Worm (Caenorhabditis elegans) whole organism, L4 larva: ENCODE data around the gene tsp-4.

Experiments used
- F49E8.2 ChIP-seq: sonication (generic microtip); optimal IDR thresholded peaks from 2 replicates; lab custom pipeline; 2016; ENCODE audit warnings: missing compliant biosample characterization, mild to moderate bottlenecking, missing genetic modification characterization, borderline replicate concordance
- R02D3.7 ChIP-seq: fragments of 150-350 bp; sonication (generic microtip); optimal IDR thresholded peaks from 3 replicates; lab custom pipeline; 2014; ENCODE audit warnings: missing biosample characterization, missing genetic modification characterization
- T26A8.4 ChIP-seq: fragments of 200-800 bp; sonication (Bioruptor generic); IDR thresholded peaks from 2 replicates; pipeline ENCODE4 v1.3.6; 2022; ENCODE audit warnings: missing genetic modification characterization, missing compliant biosample characterization
- ZK546.5 ChIP-seq, 2 experiments: sonication (generic microtip); optimal IDR thresholded peaks; 2 replicates each; lab custom pipeline; 2017; ENCODE audit warnings: missing biosample characterization in 2 of 2, missing genetic modification characterization in 2 of 2
- aly-2 ChIP-seq: sonication (generic microtip); optimal IDR thresholded peaks from 2 replicates; lab custom pipeline; 2018; ENCODE audit warnings: missing biosample characterization, missing genetic modification characterization
- ceh-20 ChIP-seq: fragments of 200-800 bp; sonication (Bioruptor generic); IDR thresholded peaks from 2 replicates; pipeline ENCODE4 v1.3.6; 2022; ENCODE audit warnings: missing genetic modification reagents, missing genetic modification characterization, missing compliant biosample characterization
- ceh-32 ChIP-seq: sonication (generic microtip); optimal IDR thresholded peaks from 2 replicates; lab custom pipeline; 2016; ENCODE audit warnings: mild to moderate bottlenecking, missing genetic modification characterization, missing compliant biosample characterization; ENCODE audit not compliant: poor library complexity
- ceh-44 ChIP-seq: fragments of 200-800 bp; sonication (Bioruptor generic); IDR thresholded peaks from 2 replicates; pipeline ENCODE4 v1.3.6; 2022; ENCODE audit warnings: missing genetic modification reagents, missing genetic modification characterization, missing compliant biosample characterization
- ceh-62 ChIP-seq: sonication (generic microtip); optimal IDR thresholded peaks from 2 replicates; lab custom pipeline; 2017; ENCODE audit warnings: missing biosample characterization, missing genetic modification characterization
- ces-1 ChIP-seq: fragments of 150-350 bp; sonication (generic microtip); optimal IDR thresholded peaks from 4 replicates; lab custom pipeline; 2014; ENCODE audit warnings: missing biosample characterization, missing genetic modification reagents, missing genetic modification characterization
- cey-2 ChIP-seq: sonication (generic microtip); optimal IDR thresholded peaks from 3 replicates; lab custom pipeline; 2017; ENCODE audit warnings: missing genetic modification characterization, mild to moderate bottlenecking, missing compliant biosample characterization, antibody characterized with exemption, borderline replicate concordance; ENCODE audit not compliant: insufficient read depth
- daf-12 ChIP-seq: fragments of 150-350 bp; optimal IDR thresholded peaks from 2 replicates; lab custom pipeline; 2014; ENCODE audit warnings: missing biosample characterization, missing genetic modification reagents, missing genetic modification characterization
- daf-19 ChIP-seq: fragments of 200-800 bp; sonication (Bioruptor generic); conservative IDR thresholded peaks from 2 replicates; pipeline ENCODE4 v1.3.6; 2022; ENCODE audit warnings: missing genetic modification characterization, missing compliant biosample characterization
- dmd-8 ChIP-seq: fragments of 200-800 bp; sonication (Bioruptor generic); IDR thresholded peaks from 2 replicates; pipeline ENCODE4 v1.3.6; 2022; ENCODE audit warnings: missing genetic modification characterization, missing compliant biosample characterization
- dmd-9 ChIP-seq: fragments of 200-800 bp; sonication (Bioruptor generic); IDR thresholded peaks from 2 replicates; pipeline ENCODE4 v1.3.6; 2022; ENCODE audit warnings: missing genetic modification reagents, missing genetic modification characterization, missing compliant biosample characterization
- dpl-1 ChIP-seq: fragments of 150-350 bp; optimal IDR thresholded peaks from 2 replicates; lab custom pipeline; 2014; ENCODE audit warnings: missing biosample characterization, missing genetic modification reagents, missing genetic modification characterization
- duxl-1 ChIP-seq: sonication (generic microtip); optimal IDR thresholded peaks from 2 replicates; lab custom pipeline; 2016; ENCODE audit warnings: mild to moderate bottlenecking, missing genetic modification characterization, moderate library complexity, missing compliant biosample characterization; ENCODE audit not compliant: poor library complexity
- dve-1 ChIP-seq: sonication (generic microtip); optimal IDR thresholded peaks from 2 replicates; lab custom pipeline; 2017; ENCODE audit warnings: antibody characterized with exemption, mild to moderate bottlenecking, missing genetic modification characterization, missing compliant biosample characterization; ENCODE audit not compliant: insufficient read depth
- hif-1 ChIP-seq, 2 experiments: sonication (generic microtip); optimal IDR thresholded peaks; 2 replicates each; lab custom pipeline; 2016 to 2017; ENCODE audit warnings: missing compliant biosample characterization in 2 of 2, missing genetic modification characterization in 2 of 2, missing genetic modification reagents in 2 of 2, missing genotype in 2 of 2, mild to moderate bottlenecking in 1 of 2
- hlh-11 ChIP-seq: fragments of 200-800 bp; sonication (Bioruptor generic); optimal IDR thresholded peaks from 2 replicates; lab custom pipeline; 2018; ENCODE audit warnings: mild to moderate bottlenecking, missing genetic modification characterization, missing compliant biosample characterization
- hlh-30 ChIP-seq: sonication (generic microtip); optimal IDR thresholded peaks from 2 replicates; lab custom pipeline; 2017; ENCODE audit warnings: antibody characterized with exemption, mild to moderate bottlenecking, missing genetic modification characterization, missing compliant biosample characterization; ENCODE audit not compliant: insufficient read depth
- hmg-1.1 ChIP-seq: fragments of 200-800 bp; sonication (Bioruptor generic); IDR thresholded peaks from 2 replicates; pipeline ENCODE4 v1.3.6; 2022; ENCODE audit warnings: missing genetic modification reagents, missing genetic modification characterization, missing compliant biosample characterization
- lin-1 ChIP-seq: fragments of 200-800 bp; sonication (Bioruptor generic); IDR thresholded peaks from 2 replicates; pipeline ENCODE4 v1.3.6; 2022; ENCODE audit warnings: missing genetic modification reagents, missing genetic modification characterization, missing compliant biosample characterization
- lin-13 ChIP-seq: fragments of 150-350 bp; optimal IDR thresholded peaks from 2 replicates; lab custom pipeline; 2014; ENCODE audit warnings: missing biosample characterization, missing genetic modification reagents, missing genetic modification characterization
- lin-29 ChIP-seq: fragments of 200-800 bp; sonication (Bioruptor generic); IDR thresholded peaks from 2 replicates; pipeline ENCODE4 v1.3.6; 2022; ENCODE audit warnings: missing genetic modification reagents, missing genetic modification characterization, missing compliant biosample characterization
- lin-38 ChIP-seq: fragments of 200-800 bp; sonication (Bioruptor generic); IDR thresholded peaks from 2 replicates; pipeline ENCODE4 v1.3.6; 2022; ENCODE audit warnings: missing genetic modification reagents, missing genetic modification characterization, missing compliant biosample characterization
- lin-39 ChIP-seq: fragments of 150-350 bp; optimal IDR thresholded peaks from 2 replicates; lab custom pipeline; 2014; ENCODE audit warnings: missing biosample characterization, missing genetic modification reagents, missing genetic modification characterization
- lsy-2 ChIP-seq, 2 experiments: fragments of 150-350 bp in 1 of 2; sonication (generic microtip) in 1 of 2; optimal IDR thresholded peaks; 2 replicates each; lab custom pipeline; 2014 to 2017; ENCODE audit warnings: missing biosample characterization in 2 of 2, missing genetic modification characterization in 2 of 2
- mdl-1 ChIP-seq, 2 experiments: fragments of 150-350 bp in 1 of 2; sonication (generic microtip) in 1 of 2; optimal IDR thresholded peaks; 2 replicates each; lab custom pipeline; 2014 to 2017; ENCODE audit warnings: missing biosample characterization in 2 of 2, missing genetic modification characterization in 2 of 2
- mdt-29 ChIP-seq: fragments of 200-800 bp; sonication (Bioruptor generic); IDR thresholded peaks from 2 replicates; pipeline ENCODE4 v1.3.6; 2022; ENCODE audit warnings: missing genetic modification reagents, missing genetic modification characterization, missing compliant biosample characterization
- mxl-2 ChIP-seq: fragments of 200-800 bp; sonication (Bioruptor generic); conservative IDR thresholded peaks from 2 replicates; pipeline ENCODE4 v1.3.6; 2022; ENCODE audit warnings: missing genetic modification reagents, missing genetic modification characterization, missing compliant biosample characterization
- mxl-3 ChIP-seq: fragments of 200-800 bp; sonication (Bioruptor generic); optimal IDR thresholded peaks from 2 replicates; lab custom pipeline; 2018; ENCODE audit warnings: mild to moderate bottlenecking, missing genetic modification characterization, missing compliant biosample characterization
- nhr-10 ChIP-seq: fragments of 150-350 bp; optimal IDR thresholded peaks from 2 replicates; lab custom pipeline; 2014; ENCODE audit warnings: missing biosample characterization, missing genetic modification characterization
- nhr-102 ChIP-seq: sonication (generic microtip); optimal IDR thresholded peaks from 2 replicates; lab custom pipeline; 2016; ENCODE audit warnings: mild to moderate bottlenecking, missing genetic modification characterization, moderate library complexity, missing compliant biosample characterization
- nhr-11 ChIP-seq: fragments of 150-350 bp; optimal IDR thresholded peaks from 2 replicates; lab custom pipeline; 2014; ENCODE audit warnings: missing biosample characterization, missing genetic modification characterization
- nhr-28 ChIP-seq: fragments of 150-350 bp; optimal IDR thresholded peaks from 2 replicates; lab custom pipeline; 2014; ENCODE audit warnings: missing biosample characterization, missing genetic modification characterization
- nhr-42 ChIP-seq: fragments of 200-800 bp; sonication (Bioruptor generic); IDR thresholded peaks from 2 replicates; pipeline ENCODE4 v1.3.6; 2022; ENCODE audit warnings: missing genetic modification characterization, missing compliant biosample characterization
- nhr-6 ChIP-seq: fragments of 150-350 bp; optimal IDR thresholded peaks from 2 replicates; lab custom pipeline; 2014; ENCODE audit warnings: missing biosample characterization, missing genetic modification characterization
- nhr-76 ChIP-seq: fragments of 150-350 bp; optimal IDR thresholded peaks from 2 replicates; lab custom pipeline; 2014; ENCODE audit warnings: missing biosample characterization, missing genetic modification characterization
- nhr-77 ChIP-seq: fragments of 150-350 bp; optimal IDR thresholded peaks from 2 replicates; lab custom pipeline; 2014; ENCODE audit warnings: missing biosample characterization, missing genetic modification characterization
- php-3 ChIP-seq: fragments of 200-800 bp; sonication (Bioruptor generic); IDR thresholded peaks from 2 replicates; pipeline ENCODE4 v1.3.6; 2022; ENCODE audit warnings: missing genetic modification reagents, missing genetic modification characterization, missing compliant biosample characterization
- pqm-1 ChIP-seq: sonication (generic microtip); optimal IDR thresholded peaks from 2 replicates; lab custom pipeline; 2017; ENCODE audit warnings: missing biosample characterization, missing genetic modification characterization
- saeg-2 ChIP-seq: fragments of 200-800 bp; sonication (Bioruptor generic); IDR thresholded peaks from 2 replicates; pipeline ENCODE4 v1.3.6; 2022; ENCODE audit warnings: missing genetic modification reagents, missing genetic modification characterization, missing compliant biosample characterization
- sdz-12 ChIP-seq: fragments of 200-800 bp; sonication (Bioruptor generic); optimal IDR thresholded peaks from 2 replicates; lab custom pipeline; 2018; ENCODE audit warnings: mild to moderate bottlenecking, missing genetic modification characterization, missing compliant biosample characterization
- skn-1 ChIP-seq: fragments of 150-350 bp; optimal IDR thresholded peaks from 2 replicates; lab custom pipeline; 2014; ENCODE audit warnings: missing biosample characterization, missing genetic modification characterization
- snpc-4 ChIP-seq: fragments of 150-350 bp; optimal IDR thresholded peaks from 2 replicates; lab custom pipeline; 2014; ENCODE audit warnings: missing biosample characterization, missing genetic modification characterization
- spr-1 ChIP-seq: sonication (generic microtip); optimal IDR thresholded peaks from 2 replicates; lab custom pipeline; 2016; ENCODE audit warnings: mild to moderate bottlenecking, missing genetic modification characterization, missing compliant biosample characterization
- unc-130 ChIP-seq: sonication (generic microtip); optimal IDR thresholded peaks from 2 replicates; lab custom pipeline; 2016; ENCODE audit warnings: missing genetic modification reagents, missing genetic modification characterization, missing compliant biosample characterization
- unc-39 ChIP-seq: sonication (generic microtip); optimal IDR thresholded peaks from 2 replicates; lab custom pipeline; 2017; ENCODE audit warnings: missing biosample characterization, missing genetic modification characterization
- unc-62 ChIP-seq, 3 experiments: fragments of 150-350 bp in 1 of 3; sonication (generic microtip); optimal IDR thresholded peaks in 2 of 3; peaks in 1 of 3; 1 replicate in 1 of 3; 2 replicates in 2 of 3; lab custom pipeline; 2014 to 2017; ENCODE audit warnings: missing biosample characterization in 3 of 3, missing genetic modification characterization in 3 of 3, missing genetic modification reagents in 3 of 3, missing genotype in 1 of 3
- zag-1 ChIP-seq: fragments of 150-350 bp; optimal IDR thresholded peaks from 2 replicates; lab custom pipeline; 2014; ENCODE audit warnings: missing biosample characterization, missing genetic modification characterization

tsp-4 gene

DNA sequence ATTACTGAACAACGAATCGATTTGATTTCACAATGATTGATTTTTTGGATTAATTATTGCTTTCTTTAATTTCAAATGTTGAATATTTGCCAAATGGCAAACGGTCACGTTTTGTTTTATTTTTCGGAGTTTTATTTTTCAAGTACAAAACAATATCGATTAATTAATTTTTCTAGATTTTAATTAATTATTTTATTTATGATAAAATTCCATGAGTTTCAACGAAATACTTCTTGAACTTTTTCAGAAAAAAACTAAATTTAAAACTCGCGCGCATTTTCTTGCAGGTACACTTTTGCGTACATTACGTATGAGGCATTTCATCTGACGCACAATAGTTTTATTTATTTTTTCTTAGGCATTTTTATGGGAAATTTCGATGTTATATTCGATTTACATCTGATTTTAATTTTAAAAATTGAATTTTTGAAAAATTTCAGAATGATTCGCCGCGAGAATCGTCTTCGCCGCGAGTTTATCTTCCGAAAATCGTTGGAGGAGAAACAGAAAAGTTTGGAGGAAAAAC, 38.9 kb upstream of the tsp-4 start, which contains the start of the genes ZK795.2 and ZK795.3 (continued):
- TF ChIP-seq pqm-1 (tag; lab: Kevin White, UChicago), result no peak
- no peak for TF ChIP-seq ces-1 (GFP tag; lab: Kevin White, UChicago)
- no peak for TF ChIP-seq lin-29 (GFP tag; lab: Robert Waterston, UW)
- TF ChIP-seq dmd-9 (GFP tag; lab: Robert Waterston, UW), result no peak
- peak; percentile 49 for TF ChIP-seq hlh-30
- no peak for TF ChIP-seq nhr-42 (GFP tag; lab: Robert Waterston, UW)
- TF ChIP-seq lin-1 (GFP tag; lab: Robert Waterston, UW), result no peak
- TF ChIP-seq hif-1 (tag; optimal IDR thresholded peaks at IDR 0.05; lab: Kevin White, UChicago), result no peak
- TF ChIP-seq duxl-1 (tag; lab: Kevin White, UChicago), result no peak
- TF ChIP-seq skn-1, result no peak
- TF ChIP-seq nhr-77 (tag; lab: Kevin White, UChicago), result no peak
- no peak for TF ChIP-seq ZK546.5 (tag; optimal IDR thresholded peaks at IDR 0.05; lab: Kevin White, UChicago)
- TF ChIP-seq aly-2, result no peak
- no peak for TF ChIP-seq mdt-29 (GFP tag; lab: Robert Waterston, UW)
- no peak for TF ChIP-seq mxl-3 (GFP tag; lab: Kevin White, UChicago)
- TF ChIP-seq spr-1 (tag; lab: Kevin White, UChicago), result no peak
- TF ChIP-seq daf-19, result no peak
- no peak for TF ChIP-seq nhr-10 (tag; lab: Kevin White, UChicago)
- no peak for TF ChIP-seq lin-13 (GFP tag; lab: Kevin White, UChicago)
- peak; percentile 64 for TF ChIP-seq lin-38
- TF ChIP-seq ceh-62 (tag; lab: Kevin White, UChicago), result no peak
- no peak for TF ChIP-seq nhr-11 (tag; lab: Kevin White, UChicago)
- TF ChIP-seq hmg-1.1 (GFP tag; lab: Robert Waterston, UW), result 0 out of 2 replicates have a peak, but pooled peaks have one; percentile 17
- peak in 1 of 2 experiments; percentile 83 for TF ChIP-seq lsy-2 (tag; optimal IDR thresholded peaks at IDR 0.05; lab: Kevin White, UChicago)
- no peak for TF ChIP-seq ceh-32
- TF ChIP-seq T26A8.4, result no peak
- no peak for TF ChIP-seq ceh-20 (GFP tag; lab: Robert Waterston, UW)
- no peak for TF ChIP-seq nhr-76 (tag; lab: Kevin White, UChicago)
- no peak for TF ChIP-seq daf-12 (tag; lab: Kevin White, UChicago)
- no peak for TF ChIP-seq F49E8.2
- no peak for TF ChIP-seq ceh-44
- peak; percentile 98 for TF ChIP-seq dpl-1 (GFP tag; lab: Kevin White, UChicago)
- TF ChIP-seq dmd-8, result no peak
- TF ChIP-seq sdz-12, result no peak
- no peak for TF ChIP-seq saeg-2
- TF ChIP-seq mxl-2 (GFP tag; lab: Robert Waterston, UW), result no peak
- TF ChIP-seq mdl-1 (tag; optimal IDR thresholded peaks at IDR 0.05; lab: Kevin White, UChicago), result no peak
- no peak for TF ChIP-seq lin-39
- no peak for TF ChIP-seq R02D3.7 (tag; lab: Kevin White, UChicago)
- no peak for TF ChIP-seq unc-39 (tag; lab: Kevin White, UChicago)
- TF ChIP-seq cey-2, result no peak
- peak; percentile 41 for TF ChIP-seq dve-1
- TF ChIP-seq zag-1 (tag; lab: Kevin White, UChicago), result no peak
- no peak for TF ChIP-seq hlh-11
- no peak for TF ChIP-seq unc-62 (GFP tag; optimal IDR thresholded peaks at IDR 0.05 in 1 of 2; lab: Kevin White, UChicago)
- no peak for TF ChIP-seq unc-62 (tag; optimal IDR thresholded peaks at IDR 0.05; lab: Kevin White, UChicago)
- no peak for TF ChIP-seq snpc-4 (tag; lab: Kevin White, UChicago)
- peak; percentile 19 for TF ChIP-seq nhr-102 (tag; lab: Kevin White, UChicago)
- peak; percentile 0 for TF ChIP-seq nhr-28 (tag; lab: Kevin White, UChicago)
- TF ChIP-seq php-3 (GFP tag; lab: Robert Waterston, UW), result no peak
- peak; percentile 71 for TF ChIP-seq nhr-6 (tag; lab: Kevin White, UChicago)
- no peak for TF ChIP-seq unc-130 (GFP tag; lab: Kevin White, UChicago)
